Fruit fly (Drosophila melanogaster): Measurements from ENCODE around the gene CG14230.

DNA sequence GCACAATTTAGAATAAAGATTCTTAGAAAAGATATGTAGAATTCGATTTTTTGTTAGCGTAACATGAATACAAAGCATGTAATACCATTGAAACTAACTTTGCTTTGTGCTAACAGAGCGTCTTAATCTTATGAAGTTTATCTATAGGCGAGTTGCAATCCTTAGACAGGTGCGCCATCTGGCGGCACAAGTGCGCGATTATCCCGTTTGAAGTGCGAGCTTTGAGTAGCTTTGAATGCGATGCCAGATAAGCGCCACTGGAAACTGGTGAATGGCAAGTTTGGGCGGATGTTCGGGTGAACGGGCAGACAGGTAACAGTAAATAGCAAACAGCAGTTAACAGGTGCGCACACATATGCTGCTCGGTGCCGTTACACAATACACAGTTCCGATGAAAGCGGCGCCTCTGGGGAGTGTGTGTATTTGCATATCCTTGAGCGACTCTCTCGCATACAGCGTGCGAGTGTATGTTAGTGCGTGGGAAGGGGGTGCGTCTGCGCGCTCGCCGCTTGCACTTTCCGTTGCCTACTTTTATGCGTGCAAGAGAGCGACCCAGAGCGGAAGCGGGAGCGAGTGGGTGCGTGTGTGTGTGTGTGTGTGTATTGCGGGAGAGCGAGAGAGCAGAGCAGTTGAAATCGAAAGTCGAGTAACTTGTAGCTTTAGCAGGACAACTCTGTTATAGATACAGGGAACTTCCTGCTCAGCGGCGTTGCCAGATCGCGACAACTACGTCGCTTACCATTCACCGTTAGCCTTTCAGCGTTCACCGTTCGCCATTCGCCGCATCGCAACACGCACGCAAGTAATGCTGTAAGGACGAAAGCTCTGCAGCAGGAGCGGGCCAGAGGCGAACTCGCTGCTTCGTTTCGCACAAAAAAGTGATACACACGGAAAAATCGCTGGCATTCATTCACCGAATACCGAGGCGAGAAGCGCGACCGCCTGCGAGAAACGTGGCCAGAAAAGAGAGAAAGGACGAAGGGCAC is 14.3 kb downstream of the CG14230 start, which contains the start of gene CG12531:
- TF ChIP-seq CG8478 (optimal IDR thresholded peaks at IDR 0.05) = no peak
- TF ChIP-seq psq (optimal IDR thresholded peaks at IDR 0.05) = no peak
